Fruit fly (Drosophila melanogaster): ENCODE data around the gene CG17477.

CG17477 gene

dm6 chr3R:17080666-17081358, 45.9 kb downstream of the CG17477 start (continued):
- TF ChIP-seq stc (GFP tag; IDR thresholded peaks at IDR 0.05), result peak; percentile 94
- TF ChIP-seq Fer1 (GFP tag; optimal IDR thresholded peaks at IDR 0.05), result peak; percentile 97
- peak; percentile 95 for TF ChIP-seq CG6254 (GFP tag; optimal IDR thresholded peaks at IDR 0.05)
- peak; percentile 94 for TF ChIP-seq caup (GFP tag; optimal IDR thresholded peaks at IDR 0.05; ENCODE audit: severe bottlenecking)
- peak; percentile 90; the same call in 1 of the 2 replicates for TF ChIP-seq sim (GFP tag; IDR thresholded peaks at IDR 0.05)
- peak; percentile 87 for TF ChIP-seq CG3726 (GFP tag; IDR thresholded peaks at IDR 0.05)
- TF ChIP-seq CG10321 (GFP tag; IDR thresholded peaks at IDR 0.05), result peak; percentile 67; the same call in 1 of the 2 replicates
- no peak for TF ChIP-seq sna (GFP tag; IDR thresholded peaks at IDR 0.05; ENCODE audit: partially characterized antibody)
- TF ChIP-seq hb (GFP tag; IDR thresholded peaks at IDR 0.05; ENCODE audit: partially characterized antibody), result no peak
- TF ChIP-seq Deaf1 (tag; optimal IDR thresholded peaks at IDR 0.05), result peak; percentile 80
- peak; percentile 85 for TF ChIP-seq CG9215 (GFP tag; IDR thresholded peaks at IDR 0.05)
- TF ChIP-seq her (GFP tag; optimal IDR thresholded peaks at IDR 0.05), result peak; percentile 78
- peak in 1 of 2 experiments; percentile 98 for TF ChIP-seq Eip74EF (GFP tag; optimal IDR thresholded peaks at IDR 0.05)
- TF ChIP-seq hbn (GFP tag; IDR thresholded peaks at IDR 0.05; ENCODE audit: partially characterized antibody), result no peak
- peak; percentile 67 for TF ChIP-seq ERR (GFP tag; optimal IDR thresholded peaks at IDR 0.05)
- TF ChIP-seq Jarid2 (GFP tag; optimal IDR thresholded peaks at IDR 0.05), result peak; percentile 82
- TF ChIP-seq nom (GFP tag; optimal IDR thresholded peaks at IDR 0.05), result peak; percentile 90
- peak; percentile 96 for TF ChIP-seq CG12299 (tag; optimal IDR thresholded peaks at IDR 0.05)
- no peak for TF ChIP-seq CG9797 (GFP tag; optimal IDR thresholded peaks at IDR 0.05)
- TF ChIP-seq H2.0 (GFP tag; IDR thresholded peaks at IDR 0.05), result peak; percentile 86
- no peak for TF ChIP-seq Opbp (GFP tag; IDR thresholded peaks at IDR 0.05; ENCODE audit: partially characterized antibody)
- TF ChIP-seq CG2199 (GFP tag; IDR thresholded peaks at IDR 0.05), result peak; percentile 87
- peak; percentile 91 for TF ChIP-seq CG15011 (GFP tag; optimal IDR thresholded peaks at IDR 0.05)
- TF ChIP-seq CG16813 (GFP tag; IDR thresholded peaks at IDR 0.05; ENCODE audit: partially characterized antibody), result no peak
- peak; percentile 86 for TF ChIP-seq jumu (GFP tag; optimal IDR thresholded peaks at IDR 0.05)
- TF ChIP-seq phol (tag; optimal IDR thresholded peaks at IDR 0.05), result peak; percentile 97
- TF ChIP-seq dimm (GFP tag; IDR thresholded peaks at IDR 0.05), result 0 out of 2 replicates have a peak, but pooled peaks have one; percentile 72
- TF ChIP-seq hth (optimal IDR thresholded peaks at IDR 0.05), result no peak
- TF ChIP-seq tap (tag; optimal IDR thresholded peaks at IDR 0.05), result peak; percentile 93
- TF ChIP-seq gt (GFP tag; IDR thresholded peaks at IDR 0.05), result peak; percentile 76
- TF ChIP-seq Myb (GFP tag; optimal IDR thresholded peaks at IDR 0.05), result peak; percentile 25
- peak; percentile 82 for TF ChIP-seq Dad (GFP tag; optimal IDR thresholded peaks at IDR 0.05)
- TF ChIP-seq crol (GFP tag; IDR thresholded peaks at IDR 0.05), result peak; percentile 59
- peak; percentile 73 for TF ChIP-seq CG8765 (GFP tag; IDR thresholded peaks at IDR 0.05)
- peak; percentile 87 for TF ChIP-seq pum (GFP tag; optimal IDR thresholded peaks at IDR 0.05)
- no peak for TF ChIP-seq ato (GFP tag; IDR thresholded peaks at IDR 0.05; ENCODE audit: partially characterized antibody)
- no peak for TF ChIP-seq CG2129 (GFP tag; IDR thresholded peaks at IDR 0.05; ENCODE audit: partially characterized antibody)
- TF ChIP-seq CG12155 (GFP tag; optimal IDR thresholded peaks at IDR 0.05), result peak; percentile 87
- TF ChIP-seq Rfx (GFP tag; IDR thresholded peaks at IDR 0.05), result peak; percentile 92
- peak; percentile 94 for TF ChIP-seq Chrac-16 (GFP tag; optimal IDR thresholded peaks at IDR 0.05)
- TF ChIP-seq Sox102F (GFP tag; optimal IDR thresholded peaks at IDR 0.05), result peak; percentile 96
- peak; percentile 95 for TF ChIP-seq grau (tag; optimal IDR thresholded peaks at IDR 0.05)
- peak; percentile 92 for TF ChIP-seq otp (GFP tag; IDR thresholded peaks at IDR 0.05)
- peak; percentile 69 for TF ChIP-seq Ets97D (GFP tag; optimal IDR thresholded peaks at IDR 0.05)
- peak; percentile 88 for TF ChIP-seq bab2 (GFP tag; optimal IDR thresholded peaks at IDR 0.05)
- TF ChIP-seq stwl (tag; optimal IDR thresholded peaks at IDR 0.05), result peak; percentile 40
- TF ChIP-seq CG6765 (GFP tag; optimal IDR thresholded peaks at IDR 0.05), result peak; percentile 92
- TF ChIP-seq Hr78 (GFP tag; optimal IDR thresholded peaks at IDR 0.05), result peak in 1 of 2 experiments; percentile 91

Data from whole organism, embryonic.